Worm (Caenorhabditis elegans): ENCODE data around the gene glrx-22.

ce11 chrIV:8189667-8190066 is 11.4 kb downstream of the glrx-22 start:
- TF ChIP-seq ets-4 (GFP tag; optimal IDR thresholded peaks at IDR 0.05) (no peak), lin-26 (GFP tag; IDR thresholded peaks at IDR 0.05) (no peak), lin-35 (GFP tag; optimal IDR thresholded peaks at IDR 0.05) (no peak), hlh-12 (tag; optimal IDR thresholded peaks at IDR 0.05) (no peak), ceh-27 (GFP tag; optimal IDR thresholded peaks at IDR 0.05) (no peak), lin-54 (GFP tag; optimal IDR thresholded peaks at IDR 0.05) (no peak), lsy-27 (tag; optimal IDR thresholded peaks at IDR 0.05; ENCODE audit: borderline replicate concordance, insufficient read depth) (no peak), sea-2 (GFP tag; IDR thresholded peaks at IDR 0.05) (no peak), B0261.1 (tag; optimal IDR thresholded peaks at IDR 0.05) (no peak), nfya-1 (tag; optimal IDR thresholded peaks at IDR 0.05; ENCODE audit: borderline replicate concordance, insufficient read depth) (no peak), snpc-4 (GFP tag; optimal IDR thresholded peaks at IDR 0.05) (no peak), snpc-4 (tag; optimal IDR thresholded peaks at IDR 0.05) (no peak), aptf-3 (GFP tag; IDR thresholded peaks at IDR 0.05) (no peak), ama-1 (optimal IDR thresholded peaks at IDR 0.05) (no peak), ama-1 (GFP tag; optimal IDR thresholded peaks at IDR 0.05) (no peak)

Measured in whole organism, young adult.